Fruit fly (Drosophila melanogaster): ENCODE measurements around the gene CG32536.

CG32536 gene

dm6 chrX:19317058-19317767 lies 40.5 kb upstream of the CG32536 start (continued):
- TF ChIP-seq CG10565 (GFP tag; optimal IDR thresholded peaks at IDR 0.05) (no peak), dm (GFP tag; optimal IDR thresholded peaks at IDR 0.05) (no peak), Mrtf (GFP tag; IDR thresholded peaks at IDR 0.05) (no peak), CG2875 (GFP tag; optimal IDR thresholded peaks at IDR 0.05) (peak; percentile 13), salm (tag; optimal IDR thresholded peaks at IDR 0.05) (peak; percentile 41), dan (GFP tag; IDR thresholded peaks at IDR 0.05) (no peak), HLHmδ (GFP tag; optimal IDR thresholded peaks at IDR 0.05) (no peak), Adf1 (GFP tag; IDR thresholded peaks at IDR 0.05) (no peak; the same call in 1 of the 2 replicates), pros (GFP tag; optimal IDR thresholded peaks at IDR 0.05) (no peak), gem (tag; optimal IDR thresholded peaks at IDR 0.05) (peak; percentile 85), lola (GFP tag; optimal IDR thresholded peaks at IDR 0.05) (peak in 1 of 3 experiments; percentile 44), pan (optimal IDR thresholded peaks at IDR 0.05) (no peak), pan (GFP tag; optimal IDR thresholded peaks at IDR 0.05 in 1 of 2, IDR thresholded peaks at IDR 0.05 in 1 of 2) (peak in 1 of 2 experiments; percentile 50), exex (tag; optimal IDR thresholded peaks at IDR 0.05) (peak; percentile 74), CG1647 (GFP tag; optimal IDR thresholded peaks at IDR 0.05) (no peak), Bdp1 (GFP tag; optimal IDR thresholded peaks at IDR 0.05) (no peak), CG13287 (GFP tag; IDR thresholded peaks at IDR 0.05; ENCODE audit: partially characterized antibody) (no peak)

- TF ChIP-seq grn (GFP tag; optimal IDR thresholded peaks at IDR 0.05) (peak; percentile 91), CG14860 (GFP tag; IDR thresholded peaks at IDR 0.05; ENCODE audit: partially characterized antibody) (no peak), tll (GFP tag; optimal IDR thresholded peaks at IDR 0.05) (no peak), slbo (GFP tag; IDR thresholded peaks at IDR 0.05) (0 out of 2 replicates have a peak, but pooled peaks have one; percentile 6), HLH3B (GFP tag; IDR thresholded peaks at IDR 0.05) (0 out of 2 replicates have a peak, but pooled peaks have one; percentile 5), exex (tag; optimal IDR thresholded peaks at IDR 0.05) (peak; percentile 55), HLH54F (GFP tag; optimal IDR thresholded peaks at IDR 0.05) (peak; percentile 18), dysf (GFP tag; IDR thresholded peaks at IDR 0.05) (0 out of 3 replicates have a peak, but pooled peaks have one; percentile 4), ranshi (GFP tag; IDR thresholded peaks at IDR 0.05) (0 out of 2 replicates have a peak, but pooled peaks have one; percentile 14), crc (GFP tag; optimal IDR thresholded peaks at IDR 0.05) (no peak), Fer3 (tag; optimal IDR thresholded peaks at IDR 0.05) (peak; percentile 30), ap (GFP tag; IDR thresholded peaks at IDR 0.05) (no peak), CG13624 (GFP tag; optimal IDR thresholded peaks at IDR 0.05) (peak; percentile 27), pho (GFP tag; optimal IDR thresholded peaks at IDR 0.05) (peak; percentile 28), unpg (GFP tag; optimal IDR thresholded peaks at IDR 0.05) (no peak), CG9817 (tag; optimal IDR thresholded peaks at IDR 0.05) (peak; percentile 18), crol (GFP tag; IDR thresholded peaks at IDR 0.05) (peak; percentile 33; the same call in 1 of the 2 replicates), Sry-δ (GFP tag; optimal IDR thresholded peaks at IDR 0.05) (no peak), zfh2 (GFP tag; optimal IDR thresholded peaks at IDR 0.05) (no peak), shn (GFP tag; optimal IDR thresholded peaks at IDR 0.05) (peak; percentile 12), Antp (GFP tag; optimal IDR thresholded peaks at IDR 0.05) (peak; percentile 25), mam (GFP tag; optimal IDR thresholded peaks at IDR 0.05) (peak; percentile 12), Med (GFP tag) (peak; percentile 51), wdn (GFP tag; IDR thresholded peaks at IDR 0.05) (0 out of 2 replicates have a peak, but pooled peaks have one; percentile 8), CG2120 (GFP tag; optimal IDR thresholded peaks at IDR 0.05) (peak; percentile 17), Rx (GFP tag; IDR thresholded peaks at IDR 0.05) (no peak), CG8290 (GFP tag; optimal IDR thresholded peaks at IDR 0.05) (no peak), CG8290 (tag; optimal IDR thresholded peaks at IDR 0.05) (peak in 1 of 2 experiments; percentile 21), Pdp1 (GFP tag; optimal IDR thresholded peaks at IDR 0.05) (peak in 1 of 2 experiments; percentile 39), sd (tag; optimal IDR thresholded peaks at IDR 0.05) (peak; percentile 34), sens (GFP tag) (peak; percentile 70), Dip3 (GFP tag; optimal IDR thresholded peaks at IDR 0.05) (peak; percentile 15), Rfx (GFP tag; IDR thresholded peaks at IDR 0.05) (peak; percentile 29; the same call in 1 of the 2 replicates)
Measured at dm6 chrX:19316583-19316982, 39.9 kb upstream of the CG32536 start.

All from whole organism, embryonic.